Fruit fly (Drosophila melanogaster) S2 (cell line): ENCODE results near the gene beag.

Experiments
- CG8478 ChIP-seq: fragments of >200 bp; optimal IDR thresholded peaks from 2 replicates; lab custom pipeline; 2018
- CTCF ChIP-seq, 2 experiments: fragments of >200 bp; optimal IDR thresholded peaks; 2 replicates each; lab custom pipeline; 2018

DNA sequence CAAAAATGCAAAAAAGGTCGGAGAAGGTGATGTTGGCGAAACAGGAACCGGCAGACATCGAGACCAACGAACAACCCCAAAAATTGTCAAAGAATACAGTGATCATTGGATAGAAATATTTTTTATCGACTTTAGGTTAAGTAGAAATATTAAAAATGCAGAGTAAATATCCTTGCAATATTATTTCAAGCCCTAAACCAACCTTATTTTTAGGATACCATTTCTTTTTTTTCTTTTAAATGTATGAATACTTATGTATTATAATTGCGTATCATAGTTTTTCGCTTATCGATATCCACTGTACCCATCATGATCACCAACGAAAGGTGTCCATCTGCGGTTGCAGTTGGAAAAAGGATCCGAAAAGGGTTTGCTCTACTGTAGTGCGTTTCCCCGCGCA is 29.6 kb downstream of the beag start:
- no peak for TF ChIP-seq CG8478
- TF ChIP-seq CTCF (optimal IDR thresholded peaks at IDR 0.05; lab: Kevin White, UChicago), result no peak
